Fruit fly (Drosophila melanogaster): Measurements from ENCODE around the gene wapl.
A peak's percentile ranks its signal among the peaks of the same experiment; 100 is the strongest.

wapl gene

DNA sequence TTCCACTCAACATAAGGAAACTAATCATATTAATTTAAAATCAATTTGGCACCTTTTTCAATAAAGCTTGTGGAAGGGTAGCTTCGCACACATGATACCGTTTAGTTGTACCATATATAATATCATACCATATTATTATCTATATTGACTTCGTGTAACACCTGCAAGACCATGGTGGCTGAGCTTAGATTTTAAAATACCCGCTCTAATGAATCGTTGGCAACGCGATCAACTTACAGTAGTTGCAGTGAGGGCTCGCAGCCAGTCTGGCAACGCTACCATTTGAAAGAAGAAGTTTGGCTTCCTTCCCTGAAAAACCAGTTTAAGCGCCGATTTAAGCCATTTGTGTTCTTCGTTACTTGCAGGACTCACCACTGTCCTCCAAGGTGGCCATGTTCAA lies 11.6 kb upstream of the wapl start:
- TF ChIP-seq Pif1A (GFP tag; optimal IDR thresholded peaks at IDR 0.05) (no peak), fd96Ca (GFP tag; IDR thresholded peaks at IDR 0.05) (no peak), CG4496 (GFP tag; IDR thresholded peaks at IDR 0.05) (no peak), CG13204 (GFP tag; optimal IDR thresholded peaks at IDR 0.05) (no peak), CG10348 (GFP tag; IDR thresholded peaks at IDR 0.05) (no peak), CG8301 (tag; optimal IDR thresholded peaks at IDR 0.05) (no peak), D1 (tag; optimal IDR thresholded peaks at IDR 0.05) (no peak), CG14655 (GFP tag; optimal IDR thresholded peaks at IDR 0.05) (no peak), Pif1B (GFP tag; optimal IDR thresholded peaks at IDR 0.05) (no peak), Snoo (tag; optimal IDR thresholded peaks at IDR 0.05) (no peak), Ets98B (GFP tag; IDR thresholded peaks at IDR 0.05) (no peak), rn (GFP tag; IDR thresholded peaks at IDR 0.05) (no peak), CG17806 (tag; optimal IDR thresholded peaks at IDR 0.05) (no peak), CG15710 (tag; optimal IDR thresholded peaks at IDR 0.05) (no peak)

DNA sequence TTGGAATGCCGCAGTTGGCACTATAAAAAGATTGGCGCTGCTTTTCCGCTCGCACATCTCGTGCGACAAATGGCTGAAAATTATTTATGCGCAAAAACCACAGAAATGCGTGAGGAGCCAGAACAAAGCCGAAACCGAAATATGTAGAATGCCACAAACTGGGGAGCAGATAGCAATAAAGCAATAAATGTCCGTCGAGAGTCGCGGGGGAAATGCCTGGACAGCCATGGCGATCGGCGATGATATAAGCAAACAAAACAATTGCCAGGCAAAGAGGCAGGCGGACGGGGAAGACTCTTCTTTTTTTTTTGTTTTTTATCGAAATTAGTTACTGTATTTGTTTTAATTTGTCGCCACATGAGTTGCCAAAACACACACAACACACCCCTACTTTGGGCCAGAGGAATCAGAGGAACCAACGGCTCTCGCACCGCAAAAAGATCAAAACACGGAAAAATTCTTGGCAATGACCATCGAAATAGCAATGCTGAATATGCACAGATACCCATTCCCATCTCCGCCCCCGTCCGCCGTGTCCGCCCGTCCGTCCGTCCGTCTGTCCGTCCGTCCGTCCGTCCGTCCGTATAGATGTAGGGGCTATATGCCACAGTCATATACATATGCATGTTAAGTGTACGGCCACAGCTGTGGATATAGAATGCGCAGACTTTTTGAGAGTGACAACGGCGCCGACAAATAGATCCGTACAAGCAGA lies 9.9 kb upstream of the wapl start:
- peak; percentile 62 for TF ChIP-seq CG32121 (GFP tag; IDR thresholded peaks at IDR 0.05)
- TF ChIP-seq Snoo (tag; optimal IDR thresholded peaks at IDR 0.05): no peak
- TF ChIP-seq D1 (tag; optimal IDR thresholded peaks at IDR 0.05): no peak
- TF ChIP-seq CG9948 (tag; optimal IDR thresholded peaks at IDR 0.05): no peak

DNA sequence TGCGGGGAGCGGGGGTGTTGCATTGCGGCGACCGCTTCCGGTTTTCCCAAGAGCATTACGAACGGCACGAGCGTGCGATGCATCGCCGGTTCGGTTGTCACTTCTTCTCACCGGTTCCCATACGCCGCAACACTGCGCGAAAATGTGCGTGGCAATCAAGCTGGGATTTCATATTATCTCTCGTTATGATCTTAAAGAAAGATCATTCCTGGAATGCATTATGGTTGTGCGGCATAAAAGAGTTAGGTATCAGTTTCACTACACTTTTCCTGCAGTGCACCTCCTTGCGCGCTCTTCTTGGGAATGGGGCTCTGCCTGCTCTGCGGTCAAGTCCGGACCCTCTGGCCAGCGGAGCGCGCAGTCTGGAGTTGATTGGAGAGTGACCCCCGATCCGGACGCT lies 7.3 kb upstream of the wapl start:
- TF ChIP-seq CG32121 (GFP tag; IDR thresholded peaks at IDR 0.05) (peak; percentile 69), CG8301 (tag; optimal IDR thresholded peaks at IDR 0.05) (peak; percentile 80), rn (GFP tag; IDR thresholded peaks at IDR 0.05) (peak; percentile 49; the same call in 1 of the 2 replicates), CG34367 (tag; optimal IDR thresholded peaks at IDR 0.05) (no peak), Pif1A (GFP tag; optimal IDR thresholded peaks at IDR 0.05) (no peak), CG14655 (GFP tag; optimal IDR thresholded peaks at IDR 0.05) (no peak), CG8159 (tag; optimal IDR thresholded peaks at IDR 0.05) (no peak), Snoo (tag; optimal IDR thresholded peaks at IDR 0.05) (no peak), CG17806 (tag; optimal IDR thresholded peaks at IDR 0.05) (no peak), CG4496 (GFP tag; IDR thresholded peaks at IDR 0.05) (peak; percentile 90), CG12605 (GFP tag; IDR thresholded peaks at IDR 0.05) (peak; percentile 64), D1 (tag; optimal IDR thresholded peaks at IDR 0.05) (no peak), CG10348 (GFP tag; IDR thresholded peaks at IDR 0.05) (0 out of 2 replicates have a peak, but pooled peaks have one; percentile 47), CG15710 (tag; optimal IDR thresholded peaks at IDR 0.05) (no peak), Ets98B (GFP tag; IDR thresholded peaks at IDR 0.05) (peak; percentile 85), gl (tag; optimal IDR thresholded peaks at IDR 0.05) (no peak), CG9948 (tag; optimal IDR thresholded peaks at IDR 0.05) (no peak), Pif1B (GFP tag; optimal IDR thresholded peaks at IDR 0.05) (no peak), CG13204 (GFP tag; optimal IDR thresholded peaks at IDR 0.05) (no peak), EcR (GFP tag; optimal IDR thresholded peaks at IDR 0.05) (no peak), fd96Ca (GFP tag; IDR thresholded peaks at IDR 0.05) (peak; percentile 87)

DNA sequence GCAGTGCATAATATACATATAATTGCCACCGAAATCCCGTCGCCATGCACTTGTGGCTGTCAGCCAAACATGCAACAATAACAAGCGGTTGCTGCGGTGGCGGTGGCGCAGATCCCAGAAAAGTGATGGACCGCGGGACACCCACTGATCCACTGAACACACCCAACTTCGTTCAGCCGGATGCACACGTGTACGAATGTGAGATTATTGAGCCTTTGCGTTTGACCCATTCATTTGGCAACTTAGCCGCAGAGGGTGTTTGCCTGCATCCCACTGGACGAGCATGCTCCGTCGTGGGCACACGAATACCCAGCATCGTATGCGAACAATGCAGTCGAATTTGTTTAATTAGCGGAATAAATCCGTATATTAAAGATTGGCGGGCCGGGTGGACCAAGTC lies 6.6 kb upstream of the wapl start:
- no peak for TF ChIP-seq Pif1B (GFP tag; optimal IDR thresholded peaks at IDR 0.05)
- TF ChIP-seq CG10348 (GFP tag; IDR thresholded peaks at IDR 0.05): peak; percentile 36; the same call in 1 of the 2 replicates
- peak; percentile 81 for TF ChIP-seq Ets98B (GFP tag; IDR thresholded peaks at IDR 0.05)
- TF ChIP-seq CG15710 (tag; optimal IDR thresholded peaks at IDR 0.05): no peak
- no peak for TF ChIP-seq rn (GFP tag; IDR thresholded peaks at IDR 0.05)
- no peak for TF ChIP-seq Snoo (tag; optimal IDR thresholded peaks at IDR 0.05)
- no peak for TF ChIP-seq Pif1A (GFP tag; optimal IDR thresholded peaks at IDR 0.05)
- no peak for TF ChIP-seq CG14655 (GFP tag; optimal IDR thresholded peaks at IDR 0.05)
- TF ChIP-seq CG17806 (tag; optimal IDR thresholded peaks at IDR 0.05): no peak
- TF ChIP-seq CG34367 (tag; optimal IDR thresholded peaks at IDR 0.05): no peak
- peak; percentile 80 for TF ChIP-seq fd96Ca (GFP tag; IDR thresholded peaks at IDR 0.05)
- TF ChIP-seq EcR (GFP tag; optimal IDR thresholded peaks at IDR 0.05): no peak
- TF ChIP-seq CG12605 (GFP tag; IDR thresholded peaks at IDR 0.05): 0 out of 2 replicates have a peak, but pooled peaks have one; percentile 15
- TF ChIP-seq CG8159 (tag; optimal IDR thresholded peaks at IDR 0.05): no peak
- peak; percentile 79 for TF ChIP-seq CG4496 (GFP tag; IDR thresholded peaks at IDR 0.05)
- TF ChIP-seq CG8301 (tag; optimal IDR thresholded peaks at IDR 0.05): peak; percentile 16
- TF ChIP-seq CG9948 (tag; optimal IDR thresholded peaks at IDR 0.05): no peak
- no peak for TF ChIP-seq D1 (tag; optimal IDR thresholded peaks at IDR 0.05)
- TF ChIP-seq CG32121 (GFP tag; IDR thresholded peaks at IDR 0.05): peak; percentile 82
- TF ChIP-seq gl (tag; optimal IDR thresholded peaks at IDR 0.05): no peak
- no peak for TF ChIP-seq CG13204 (GFP tag; optimal IDR thresholded peaks at IDR 0.05)

DNA sequence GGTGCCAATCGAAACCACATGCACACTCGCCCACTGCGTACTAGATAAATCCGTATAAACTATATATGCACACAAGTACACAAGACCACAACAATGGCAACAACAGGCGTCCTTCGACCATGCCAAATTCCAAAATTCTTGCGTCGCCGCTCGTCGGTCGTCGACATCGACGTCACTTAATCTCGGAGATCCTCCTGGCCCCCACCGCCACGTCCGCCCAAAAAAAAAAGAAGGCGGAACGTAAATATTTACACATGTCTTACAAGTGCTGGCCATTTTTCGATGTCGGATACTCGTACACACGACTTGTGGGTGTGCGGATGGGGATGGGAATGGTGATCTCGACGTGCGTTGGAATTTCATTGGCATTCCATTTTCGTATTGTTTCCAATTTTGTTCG lies 4.6 kb upstream of the wapl start:
- TF ChIP-seq CG10348 (GFP tag; IDR thresholded peaks at IDR 0.05): no peak
- TF ChIP-seq EcR (GFP tag; optimal IDR thresholded peaks at IDR 0.05): no peak
- no peak for TF ChIP-seq CG4496 (GFP tag; IDR thresholded peaks at IDR 0.05)
- no peak for TF ChIP-seq D1 (tag; optimal IDR thresholded peaks at IDR 0.05)
- no peak for TF ChIP-seq Pif1B (GFP tag; optimal IDR thresholded peaks at IDR 0.05)
- TF ChIP-seq Ets98B (GFP tag; IDR thresholded peaks at IDR 0.05): no peak
- no peak for TF ChIP-seq CG15710 (tag; optimal IDR thresholded peaks at IDR 0.05)
- no peak for TF ChIP-seq CG12605 (GFP tag; IDR thresholded peaks at IDR 0.05)
- TF ChIP-seq fd96Ca (GFP tag; IDR thresholded peaks at IDR 0.05): no peak
- TF ChIP-seq CG17806 (tag; optimal IDR thresholded peaks at IDR 0.05): no peak
- no peak for TF ChIP-seq CG8301 (tag; optimal IDR thresholded peaks at IDR 0.05)
- no peak for TF ChIP-seq Pif1A (GFP tag; optimal IDR thresholded peaks at IDR 0.05)
- no peak for TF ChIP-seq CG32121 (GFP tag; IDR thresholded peaks at IDR 0.05)
- TF ChIP-seq CG14655 (GFP tag; optimal IDR thresholded peaks at IDR 0.05): no peak
- TF ChIP-seq CG34367 (tag; optimal IDR thresholded peaks at IDR 0.05): no peak
- no peak for TF ChIP-seq rn (GFP tag; IDR thresholded peaks at IDR 0.05)
- TF ChIP-seq gl (tag; optimal IDR thresholded peaks at IDR 0.05): no peak
- TF ChIP-seq Snoo (tag; optimal IDR thresholded peaks at IDR 0.05): no peak

All from whole organism, pupa.